Fruit fly (Drosophila melanogaster): ENCODE measurements around the gene CG32755.

The CG32755 gene

DNA sequence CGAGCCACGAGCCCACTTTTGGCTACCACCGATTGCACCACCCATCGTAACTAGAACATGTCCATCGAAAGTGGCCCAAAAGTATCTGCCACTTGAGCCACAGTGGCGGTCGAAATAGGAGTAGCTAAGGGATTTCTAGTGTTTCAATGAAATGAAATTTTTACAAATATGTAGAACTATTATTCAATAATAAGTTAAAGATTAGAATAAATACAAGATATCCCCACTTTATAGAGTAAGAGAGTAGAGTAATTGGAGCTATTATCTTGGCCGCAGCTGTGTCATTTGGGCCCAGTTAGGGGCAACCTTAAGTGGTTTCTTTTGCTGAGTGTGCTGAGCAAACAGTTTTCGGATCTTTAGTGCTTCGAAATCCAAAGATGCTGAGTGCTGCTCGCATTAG lies 39.3 kb downstream of the CG32755 start (continued):
- TF ChIP-seq CG9609 (GFP tag; optimal IDR thresholded peaks at IDR 0.05) = no peak
- no peak for TF ChIP-seq CG10543 (GFP tag; optimal IDR thresholded peaks at IDR 0.05)
- no peak for TF ChIP-seq C15 (GFP tag; IDR thresholded peaks at IDR 0.05)
- TF ChIP-seq CG10654 (GFP tag; optimal IDR thresholded peaks at IDR 0.05) = no peak
- no peak for TF ChIP-seq tll (GFP tag; optimal IDR thresholded peaks at IDR 0.05)
- no peak for TF ChIP-seq Sry-β (GFP tag; optimal IDR thresholded peaks at IDR 0.05)
- no peak for TF ChIP-seq onecut (GFP tag; IDR thresholded peaks at IDR 0.05)
- no peak for TF ChIP-seq CG3726 (GFP tag; IDR thresholded peaks at IDR 0.05)
- TF ChIP-seq sisA (GFP tag; IDR thresholded peaks at IDR 0.05) = peak; percentile 49
- TF ChIP-seq CG11398 (GFP tag; optimal IDR thresholded peaks at IDR 0.05) = no peak
- TF ChIP-seq Trl (optimal IDR thresholded peaks at IDR 0.05) = no peak
- TF ChIP-seq Trl (GFP tag; optimal IDR thresholded peaks at IDR 0.05) = no peak
- TF ChIP-seq CG4424 (GFP tag; optimal IDR thresholded peaks at IDR 0.05) = peak; percentile 28
- TF ChIP-seq Camta (GFP tag; optimal IDR thresholded peaks at IDR 0.05) = no peak
- TF ChIP-seq fd64A (GFP tag; optimal IDR thresholded peaks at IDR 0.05) = no peak
- TF ChIP-seq CG3838 (GFP tag; optimal IDR thresholded peaks at IDR 0.05) = no peak
- TF ChIP-seq Med (GFP tag) = no peak
- no peak for TF ChIP-seq Dek (tag; optimal IDR thresholded peaks at IDR 0.05)
- no peak for TF ChIP-seq Dad (GFP tag; optimal IDR thresholded peaks at IDR 0.05)
- TF ChIP-seq Eip74EF (GFP tag; optimal IDR thresholded peaks at IDR 0.05) = peak in 1 of 2 experiments; percentile 35
- peak; percentile 33 for TF ChIP-seq CG12659 (GFP tag; optimal IDR thresholded peaks at IDR 0.05)
- no peak for TF ChIP-seq Scr (GFP tag; IDR thresholded peaks at IDR 0.05; ENCODE audit: partially characterized antibody)
- no peak for TF ChIP-seq Nf-YB (GFP tag; optimal IDR thresholded peaks at IDR 0.05)
- TF ChIP-seq Dip2 (GFP tag; IDR thresholded peaks at IDR 0.05) = no peak
- TF ChIP-seq CG13296 (GFP tag; optimal IDR thresholded peaks at IDR 0.05) = no peak
- no peak for TF ChIP-seq hth (optimal IDR thresholded peaks at IDR 0.05)
- peak; percentile 37 for TF ChIP-seq CG15601 (tag; optimal IDR thresholded peaks at IDR 0.05)
- TF ChIP-seq pnt (GFP tag; optimal IDR thresholded peaks at IDR 0.05) = no peak
- no peak for TF ChIP-seq CG10959 (GFP tag; IDR thresholded peaks at IDR 0.05)
- no peak for TF ChIP-seq vfl (GFP tag; optimal IDR thresholded peaks at IDR 0.05)
- no peak for TF ChIP-seq NC2α (GFP tag; optimal IDR thresholded peaks at IDR 0.05)
- no peak for TF ChIP-seq CG6813 (GFP tag; optimal IDR thresholded peaks at IDR 0.05)
- no peak for TF ChIP-seq bab2 (GFP tag; optimal IDR thresholded peaks at IDR 0.05)
- no peak for TF ChIP-seq cad (GFP tag; optimal IDR thresholded peaks at IDR 0.05)
- peak; percentile 33 for TF ChIP-seq Hmr (GFP tag; optimal IDR thresholded peaks at IDR 0.05)
- no peak for TF ChIP-seq CG16779 (GFP tag; IDR thresholded peaks at IDR 0.05)
- TF ChIP-seq dati (GFP tag; IDR thresholded peaks at IDR 0.05) = no peak
- TF ChIP-seq Myb (GFP tag; optimal IDR thresholded peaks at IDR 0.05) = no peak
- no peak for TF ChIP-seq amos (GFP tag; IDR thresholded peaks at IDR 0.05; ENCODE audit: partially characterized antibody)
- no peak for TF ChIP-seq CG11456 (GFP tag; IDR thresholded peaks at IDR 0.05)
- TF ChIP-seq Optix (GFP tag; IDR thresholded peaks at IDR 0.05) = no peak
- TF ChIP-seq ATbp (GFP tag; optimal IDR thresholded peaks at IDR 0.05) = peak; percentile 43
- TF ChIP-seq CG1792 (GFP tag; optimal IDR thresholded peaks at IDR 0.05) = no peak
- TF ChIP-seq z (GFP tag; IDR thresholded peaks at IDR 0.05) = no peak
- no peak for TF ChIP-seq CG12155 (GFP tag; optimal IDR thresholded peaks at IDR 0.05)
- TF ChIP-seq CG13287 (GFP tag; IDR thresholded peaks at IDR 0.05; ENCODE audit: partially characterized antibody) = no peak
- no peak for TF ChIP-seq wor (GFP tag; IDR thresholded peaks at IDR 0.05)
- TF ChIP-seq croc (GFP tag; conservative IDR thresholded peaks at IDR 0.05) = peak; percentile 29; the same call in 1 of the 3 replicates
- no peak for TF ChIP-seq org-1 (GFP tag; optimal IDR thresholded peaks at IDR 0.05)
- no peak for TF ChIP-seq D (optimal IDR thresholded peaks at IDR 0.05)
- TF ChIP-seq D (GFP tag; optimal IDR thresholded peaks at IDR 0.05) = no peak
- TF ChIP-seq CG11695 (GFP tag; IDR thresholded peaks at IDR 0.05) = peak; percentile 62; the same call in 2 of the 3 replicates
- TF ChIP-seq corto (GFP tag; optimal IDR thresholded peaks at IDR 0.05) = no peak

All from whole organism, embryonic.